Fruit fly (Drosophila melanogaster) whole organism, prepupa: Measurements from ENCODE around the gene CG15356.
A peak's percentile ranks its signal among the peaks of the same experiment; 100 is the strongest.

Source experiments
- CG10631 ChIP-seq: fragments of 200-800 bp; sonication (Bioruptor generic); optimal IDR thresholded peaks from 2 replicates; lab custom pipeline; 2016; ENCODE audit warnings: missing biosample characterization, missing genetic modification characterization
- CG10669 ChIP-seq: fragments of 200-800 bp; sonication (Bioruptor generic); optimal IDR thresholded peaks from 3 replicates; lab custom pipeline; 2018; ENCODE audit warnings: missing biosample characterization, mild to moderate bottlenecking, missing genetic modification characterization, moderate library complexity
- CG11294 ChIP-seq: fragments of 200-800 bp; sonication (Bioruptor generic); IDR thresholded peaks from 2 replicates; pipeline ENCODE4 v1.3.6; 2022; ENCODE audit warnings: missing biosample characterization, missing genetic modification characterization
- CG11902 ChIP-seq: fragments of 200-800 bp; sonication (Bioruptor generic); optimal IDR thresholded peaks from 3 replicates; lab custom pipeline; 2016; ENCODE audit warnings: missing biosample characterization, missing genetic modification characterization
- CG16779 ChIP-seq: fragments of 200-800 bp; sonication (Bioruptor generic); optimal IDR thresholded peaks from 3 replicates; lab custom pipeline; 2017; ENCODE audit warnings: missing biosample characterization, mild to moderate bottlenecking, missing genetic modification characterization
- CG3032 ChIP-seq: fragments of 200-800 bp; optimal IDR thresholded peaks from 2 replicates; lab custom pipeline; 2019; ENCODE audit warnings: missing biosample characterization, mild to moderate bottlenecking, missing genetic modification characterization, moderate library complexity
- CG31627 ChIP-seq: fragments of 200-800 bp; sonication (Bioruptor generic); optimal IDR thresholded peaks from 3 replicates; lab custom pipeline; 2016; ENCODE audit warnings: missing biosample characterization, missing genetic modification characterization
- CG32006 ChIP-seq: fragments of 200-800 bp; sonication (Bioruptor generic); optimal IDR thresholded peaks from 3 replicates; lab custom pipeline; 2017; ENCODE audit warnings: missing biosample characterization, mild to moderate bottlenecking, missing genetic modification characterization
- CG34406 ChIP-seq: fragments of 200-800 bp; sonication (Bioruptor generic); optimal IDR thresholded peaks from 3 replicates; lab custom pipeline; 2016; ENCODE audit warnings: missing biosample characterization, missing genetic modification characterization
- CG4318 ChIP-seq: fragments of 200-800 bp; sonication (Bioruptor generic); optimal IDR thresholded peaks from 3 replicates; lab custom pipeline; 2017; ENCODE audit warnings: missing biosample characterization, mild to moderate bottlenecking, missing genetic modification characterization
- CG6276 ChIP-seq: fragments of 200-800 bp; sonication (Bioruptor generic); optimal IDR thresholded peaks from 2 replicates; lab custom pipeline; 2017; ENCODE audit warnings: missing biosample characterization, mild to moderate bottlenecking, missing genetic modification characterization
- CG6854 ChIP-seq: fragments of 200-800 bp; sonication (Bioruptor generic); optimal IDR thresholded peaks from 2 replicates; lab custom pipeline; 2017; ENCODE audit warnings: missing biosample characterization, mild to moderate bottlenecking, missing genetic modification characterization
- CG8319 ChIP-seq: fragments of 200-800 bp; sonication (Bioruptor generic); optimal IDR thresholded peaks from 3 replicates; lab custom pipeline; 2016; ENCODE audit warnings: missing biosample characterization, missing genetic modification characterization
- Eip78C ChIP-seq: fragments of 200-800 bp; sonication (Bioruptor generic); peaks from one replicate; lab custom pipeline; 2016; ENCODE audit warnings: missing biosample characterization, missing genetic modification characterization
- Eip93F ChIP-seq: fragments of 200-800 bp; sonication (Bioruptor generic); optimal IDR thresholded peaks from 2 replicates; lab custom pipeline; 2016; ENCODE audit warnings: missing biosample characterization, mild to moderate bottlenecking, missing genetic modification characterization
- Ets96B ChIP-seq: fragments of 200-800 bp; optimal IDR thresholded peaks from 2 replicates; lab custom pipeline; 2019; ENCODE audit warnings: missing biosample characterization, mild to moderate bottlenecking, missing genetic modification characterization, moderate library complexity
- Hr38 ChIP-seq: sonication (Bioruptor generic); optimal IDR thresholded peaks from 2 replicates; lab custom pipeline; 2016; ENCODE audit warnings: missing biosample characterization, missing genetic modification characterization
- Hr39 ChIP-seq: fragments of 200-800 bp; sonication (Bioruptor generic); optimal IDR thresholded peaks from 2 replicates; lab custom pipeline; 2016; ENCODE audit warnings: missing biosample characterization, missing genetic modification characterization
- Hr4 ChIP-seq: fragments of 200-800 bp; sonication (Bioruptor generic); optimal IDR thresholded peaks from 3 replicates; lab custom pipeline; 2016; ENCODE audit warnings: missing biosample characterization, missing genetic modification characterization
- Lpt ChIP-seq: fragments of 200-800 bp; sonication (Bioruptor generic); optimal IDR thresholded peaks from 3 replicates; lab custom pipeline; 2016; ENCODE audit warnings: missing biosample characterization, missing genetic modification characterization
- OdsH ChIP-seq: fragments of 200-800 bp; sonication (Bioruptor generic); optimal IDR thresholded peaks from 3 replicates; lab custom pipeline; 2016; ENCODE audit warnings: missing biosample characterization, missing genetic modification characterization
- Smox ChIP-seq: fragments of 200-800 bp; sonication (Bioruptor generic); optimal IDR thresholded peaks from 3 replicates; lab custom pipeline; 2016; ENCODE audit warnings: missing biosample characterization, missing genetic modification characterization
- Sox102F ChIP-seq: fragments of 200-800 bp; sonication (Bioruptor generic); optimal IDR thresholded peaks from 2 replicates; lab custom pipeline; 2016; ENCODE audit warnings: missing biosample characterization, mild to moderate bottlenecking, missing genetic modification characterization
- dac ChIP-seq: fragments of 200-800 bp; sonication (Bioruptor generic); optimal IDR thresholded peaks from 2 replicates; lab custom pipeline; 2017; ENCODE audit warnings: missing biosample characterization, mild to moderate bottlenecking, missing genetic modification characterization
- dsx ChIP-seq: fragments of 200-800 bp; optimal IDR thresholded peaks from 3 replicates; lab custom pipeline; 2019; ENCODE audit warnings: missing biosample characterization, mild to moderate bottlenecking, missing genetic modification characterization, moderate library complexity; ENCODE audit not compliant: poor library complexity, severe bottlenecking
- eg ChIP-seq: fragments of 200-800 bp; sonication (Bioruptor generic); IDR thresholded peaks from 3 replicates; pipeline ENCODE4 v1.3.6; 2022; ENCODE audit warnings: missing biosample characterization, missing genetic modification characterization
- fkh ChIP-seq: fragments of 200-800 bp; sonication (Bioruptor generic); optimal IDR thresholded peaks from 3 replicates; lab custom pipeline; 2017; ENCODE audit warnings: missing biosample characterization, mild to moderate bottlenecking, missing genetic modification characterization, moderate library complexity
- net ChIP-seq: fragments of 200-800 bp; sonication (Bioruptor generic); optimal IDR thresholded peaks from 3 replicates; lab custom pipeline; 2016; ENCODE audit warnings: missing biosample characterization, missing genetic modification characterization
- salr ChIP-seq, 2 experiments: fragments of 200-800 bp; sonication (Bioruptor generic); optimal IDR thresholded peaks; 3 replicates each; lab custom pipeline; 2016 to 2018; ENCODE audit warnings: missing biosample characterization in 2 of 2, missing genetic modification characterization in 2 of 2, mild to moderate bottlenecking in 1 of 2
- svp ChIP-seq: fragments of 200-800 bp; sonication (Bioruptor generic); peaks from one replicate; lab custom pipeline; 2016; ENCODE audit warnings: missing biosample characterization, missing genetic modification characterization

CG15356 gene

DNA sequence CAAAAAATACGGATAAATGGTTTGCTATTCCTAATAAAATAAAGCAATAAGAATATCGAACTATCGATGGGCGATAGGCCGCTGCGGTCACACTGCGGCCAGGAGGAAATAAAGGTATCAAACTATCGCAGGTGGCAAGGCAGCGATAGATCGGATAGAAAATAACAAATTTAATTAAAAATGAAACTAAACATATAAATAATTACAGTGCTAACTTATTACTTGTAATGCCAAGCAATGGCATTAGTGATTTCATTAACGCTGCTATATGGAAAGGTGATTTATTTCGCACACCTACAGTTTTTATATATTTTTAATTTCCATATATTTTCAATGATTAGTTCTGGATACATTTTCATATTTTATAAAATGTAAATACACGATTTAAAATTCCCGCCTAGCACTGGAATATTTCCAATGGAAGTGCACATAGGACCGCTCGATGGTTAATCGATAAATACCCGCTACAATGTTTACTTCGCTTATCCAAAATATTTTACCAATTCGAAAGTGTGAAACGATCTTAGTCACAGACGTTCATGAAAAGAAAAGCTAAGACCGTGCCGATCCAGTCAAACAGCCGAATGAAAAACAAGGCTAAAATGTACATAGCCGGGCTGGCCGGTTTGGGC is at the start of gene CG15356, which contains the start of gene CG15362 (continued):
- no peak for TF ChIP-seq CG16779 (tag; lab: Kevin White, UChicago)
- TF ChIP-seq CG34406 (GFP tag; lab: Kevin White, UChicago), result no peak
- TF ChIP-seq CG3032, result peak; percentile 42
- no peak for TF ChIP-seq Ets96B (tag; lab: Kevin White, UChicago)
- TF ChIP-seq dac (GFP tag; lab: Kevin White, UChicago), result no peak
- TF ChIP-seq salr (GFP tag; optimal IDR thresholded peaks at IDR 0.05; lab: Kevin White, UChicago), result no peak
- peak; percentile 29 for TF ChIP-seq CG31627
- TF ChIP-seq eg, result 0 out of 3 replicates have a peak, but pooled peaks have one; percentile 17

DNA sequence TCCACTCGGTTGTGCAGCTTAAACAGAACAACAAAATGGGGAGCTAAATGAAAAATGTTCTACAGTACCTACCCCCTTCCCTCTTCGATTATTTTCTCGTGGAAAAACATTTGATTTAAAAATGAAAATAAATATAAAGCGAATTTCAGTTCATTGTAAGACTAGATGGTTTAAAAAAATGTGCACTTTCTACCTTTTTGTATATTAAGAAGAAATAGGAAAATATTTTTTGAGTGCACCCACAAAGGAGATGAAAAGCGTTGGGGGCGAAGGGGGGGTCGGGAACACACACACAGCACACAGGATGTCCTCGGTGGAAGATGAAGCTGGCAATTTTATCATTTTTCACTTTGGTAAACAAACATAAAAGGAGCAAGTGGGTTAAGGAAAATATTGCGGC is 42.3 kb upstream of the CG15356 start:
- peak; percentile 60 for TF ChIP-seq Eip78C (GFP tag; lab: Kevin White, UChicago)
- TF ChIP-seq Hr39 (GFP tag; lab: Kevin White, UChicago), result no peak
- peak; percentile 51 for TF ChIP-seq svp (GFP tag; lab: Kevin White, UChicago)

DNA sequence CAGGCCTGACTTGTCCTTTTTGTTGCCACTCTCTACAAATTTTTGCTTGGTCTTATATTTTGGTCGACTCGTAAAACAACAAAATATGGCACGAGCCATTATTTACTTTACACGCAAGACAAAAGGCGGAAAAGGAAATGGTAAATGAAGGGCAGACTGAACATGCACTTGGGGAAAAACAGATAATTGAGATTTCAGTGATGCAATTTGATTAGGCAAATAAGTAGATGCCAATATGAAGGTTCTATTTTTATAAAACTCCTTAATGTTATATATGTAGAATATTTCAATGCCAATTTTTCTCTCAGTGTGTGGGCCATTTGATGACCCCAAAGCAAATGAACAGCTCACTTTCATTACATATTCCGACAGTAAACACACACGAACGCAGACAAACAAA is 34.6 kb upstream of the CG15356 start:
- TF ChIP-seq net (GFP tag; lab: Kevin White, UChicago), result no peak
- TF ChIP-seq CG8319 (GFP tag; lab: Kevin White, UChicago), result no peak
- no peak for TF ChIP-seq CG11902 (GFP tag; lab: Kevin White, UChicago)
- TF ChIP-seq OdsH (GFP tag; lab: Kevin White, UChicago), result no peak
- no peak for TF ChIP-seq Hr38 (GFP tag; lab: Kevin White, UChicago)
- peak; percentile 51 for TF ChIP-seq Eip78C (GFP tag; lab: Kevin White, UChicago)
- no peak for TF ChIP-seq dsx (GFP tag; lab: Kevin White, UChicago)
- TF ChIP-seq fkh (GFP tag; lab: Kevin White, UChicago), result peak; percentile 14

DNA sequence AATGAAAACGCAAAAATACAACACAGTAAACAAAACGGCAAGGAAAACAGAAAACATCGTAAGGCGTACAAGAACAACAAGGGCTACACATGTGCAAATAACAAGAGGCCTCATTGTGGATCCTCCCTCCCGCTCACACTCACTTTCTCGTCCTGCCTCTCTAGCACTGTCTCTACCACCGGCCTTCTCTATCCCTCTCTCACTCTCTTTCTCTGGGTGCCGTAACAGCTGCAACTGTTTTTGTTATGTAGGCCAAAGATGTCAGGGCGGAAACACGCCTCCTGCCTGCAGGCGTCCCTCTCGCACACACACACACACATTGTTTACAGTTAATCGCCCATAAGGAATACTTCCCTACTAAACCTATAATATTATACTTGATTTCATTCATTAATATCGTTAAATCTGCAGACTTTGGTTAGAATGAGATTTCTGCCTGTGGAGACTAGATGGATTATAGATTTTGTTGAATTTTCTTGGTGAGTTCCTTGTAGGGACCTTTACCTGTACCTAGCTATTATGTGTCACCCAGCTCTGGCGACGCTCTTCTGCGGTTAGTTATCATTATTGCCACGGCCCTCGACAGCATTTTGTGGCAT is 33.4 kb upstream of the CG15356 start:
- TF ChIP-seq OdsH (GFP tag; lab: Kevin White, UChicago) (peak; percentile 9), Smox (no peak), CG6276 (GFP tag; lab: Kevin White, UChicago) (no peak), Hr4 (GFP tag; lab: Kevin White, UChicago) (peak; percentile 22), Ets96B (tag; lab: Kevin White, UChicago) (peak; percentile 24), CG32006 (GFP tag; lab: Kevin White, UChicago) (peak; percentile 9), CG6854 (GFP tag; lab: Kevin White, UChicago) (no peak), CG34406 (GFP tag; lab: Kevin White, UChicago) (no peak), Sox102F (no peak), CG3032 (no peak), fkh (GFP tag; lab: Kevin White, UChicago) (peak; percentile 23), CG10631 (GFP tag; lab: Kevin White, UChicago) (peak; percentile 3), CG11294 (GFP tag; lab: Robert Waterston, UW) (0 out of 2 replicates have a peak, but pooled peaks have one; percentile 7), Eip78C (GFP tag; lab: Kevin White, UChicago) (peak; percentile 76)

DNA sequence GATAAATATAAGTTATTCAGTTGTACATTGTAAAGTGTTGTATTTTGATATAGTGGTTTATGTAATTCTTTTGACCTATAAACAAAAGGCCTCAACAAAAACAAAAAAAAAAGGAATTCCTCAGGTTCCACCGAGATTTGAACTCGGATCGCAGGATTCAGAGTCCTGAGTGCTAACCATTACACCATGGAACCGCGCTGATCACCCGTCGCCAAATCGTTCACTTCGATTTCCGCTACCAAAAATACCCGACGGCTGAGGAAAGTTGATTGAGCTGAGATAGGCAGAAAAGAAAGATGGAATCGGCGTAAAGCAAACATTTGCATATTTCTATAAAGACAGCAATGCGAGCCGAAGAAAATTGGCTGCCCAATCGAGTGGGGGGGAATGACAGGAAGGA is 32.5 kb upstream of the CG15356 start:
- TF ChIP-seq salr (GFP tag; optimal IDR thresholded peaks at IDR 0.05; lab: Kevin White, UChicago), result no peak
- no peak for TF ChIP-seq CG32006 (GFP tag; lab: Kevin White, UChicago)
- TF ChIP-seq eg, result no peak
- TF ChIP-seq Lpt (GFP tag; lab: Kevin White, UChicago), result no peak
- TF ChIP-seq CG4318 (GFP tag; lab: Kevin White, UChicago), result no peak
- no peak for TF ChIP-seq CG10669 (GFP tag; lab: Kevin White, UChicago)
- no peak for TF ChIP-seq Eip93F (GFP tag; lab: Kevin White, UChicago)
- TF ChIP-seq, all 60 proteins: peak for 0
